Worm (Caenorhabditis elegans) whole organism, midembryonic: ENCODE measurements around the gene Y75B12B.3.

Source experiments
- cog-1 ChIP-seq: sonication (generic microtip); optimal IDR thresholded peaks from 2 replicates; lab custom pipeline; 2016; ENCODE audit warnings: missing genetic modification characterization, missing compliant biosample characterization
- flt-1 ChIP-seq: fragments of 200-800 bp; sonication (Bioruptor generic); IDR thresholded peaks from 2 replicates; pipeline ENCODE4 v1.3.6; 2022; ENCODE audit warnings: missing genetic modification characterization, missing compliant biosample characterization
- klf-2 ChIP-seq: fragments of 200-800 bp; sonication (Bioruptor generic); conservative IDR thresholded peaks from 2 replicates; pipeline ENCODE4 v1.3.6; 2022; ENCODE audit warnings: missing genetic modification reagents, missing genetic modification characterization, missing compliant biosample characterization
- med-1 ChIP-seq: sonication (generic microtip); optimal IDR thresholded peaks from 2 replicates; lab custom pipeline; 2017; ENCODE audit warnings: missing genetic modification characterization, mild to moderate bottlenecking, missing compliant biosample characterization, antibody characterized with exemption, missing genetic modification reagents; ENCODE audit not compliant: insufficient read depth
- ref-1 ChIP-seq: fragments of 200-800 bp; sonication (Bioruptor generic); conservative IDR thresholded peaks from 2 replicates; pipeline ENCODE4 v1.3.6; 2022; ENCODE audit warnings: missing genetic modification reagents, missing genetic modification characterization, missing compliant biosample characterization
- ztf-23 ChIP-seq: fragments of 200-800 bp; sonication (Bioruptor generic); IDR thresholded peaks from 2 replicates; pipeline ENCODE4 v1.3.6; 2022; ENCODE audit warnings: missing genetic modification reagents, missing genetic modification characterization, missing compliant biosample characterization
- ztf-29 ChIP-seq: fragments of 200-800 bp; sonication (Bioruptor generic); IDR thresholded peaks from 2 replicates; pipeline ENCODE4 v1.3.6; 2022; ENCODE audit warnings: missing genetic modification reagents, missing genetic modification characterization, missing compliant biosample characterization

- TF ChIP-seq ref-1: no peak
- no peak for TF ChIP-seq flt-1 (GFP tag; lab: Robert Waterston, UW)
- no peak for TF ChIP-seq klf-2 (GFP tag; lab: Robert Waterston, UW)
- TF ChIP-seq cog-1 (tag; lab: Kevin White, UChicago): no peak
- no peak for TF ChIP-seq ztf-23
- TF ChIP-seq ztf-29 (GFP tag; lab: Robert Waterston, UW): no peak
- TF ChIP-seq med-1 (GFP tag; lab: Kevin White, UChicago): no peak
These were observed 35.3 kb upstream of the Y75B12B.3 start, which contains the start of gene irld-25 for ce11 chrV:15221330-15221729.
